Worm (Caenorhabditis elegans) whole organism, young adult: ENCODE results near the gene F49E2.5.

ENCODE experiments used
- nhr-179 ChIP-seq: sonication (generic microtip); optimal IDR thresholded peaks from 2 replicates; lab custom pipeline; 2016; ENCODE audit warnings: mild to moderate bottlenecking, missing genetic modification characterization, missing compliant biosample characterization
- unc-62 ChIP-seq: fragments of 150-350 bp; optimal IDR thresholded peaks from 2 replicates; lab custom pipeline; 2014; ENCODE audit warnings: missing biosample characterization, missing genetic modification reagents, missing genetic modification characterization

- TF ChIP-seq unc-62 (GFP tag; lab: Kevin White, UChicago) (peak; percentile 59), nhr-179 (tag; lab: Kevin White, UChicago) (no peak)
Observed at ce11 chrX:9548011-9548795, 4.8 kb downstream of the F49E2.5 start.
